Fruit fly (Drosophila melanogaster) whole organism: ENCODE data around the gene CG6236.
A peak's percentile ranks its signal among the peaks of the same experiment; 100 is the strongest.

Experiments used
- CG8478 ChIP-seq: fragments of >200 bp; optimal IDR thresholded peaks from 2 replicates; lab custom pipeline; 2018; ENCODE audit warnings: inconsistent platforms
- Dll ChIP-seq: fragments of >200 bp; optimal IDR thresholded peaks from 2 replicates; lab custom pipeline; 2017
- EcR ChIP-seq, 2 experiments: fragments of >200 bp; optimal IDR thresholded peaks; 2 replicates each; lab custom pipeline; 2017; ENCODE audit warnings: missing biosample characterization in 2 of 2, missing genetic modification characterization in 2 of 2, missing genetic modification reagents in 2 of 2
- pan ChIP-seq: fragments of >200 bp; optimal IDR thresholded peaks from 2 replicates; lab custom pipeline; 2017
- psq ChIP-seq: fragments of >200 bp; optimal IDR thresholded peaks from 2 replicates; lab custom pipeline; 2017
- usp ChIP-seq: fragments of >200 bp; optimal IDR thresholded peaks from 2 replicates; lab custom pipeline; 2017; ENCODE audit warnings: missing biosample characterization, missing genetic modification characterization, mixed read lengths

The CG6236 gene

dm6 chr3R:15350993-15351426 lies 22.9 kb upstream of the CG6236 start, which contains the start of the genes Trs33 and Tmtc4:
TSS of gene Trs33 (minus strand) at chr3R:15350995.
TSS of gene Tmtc4 (plus strand) at chr3R:15351225.
- TF ChIP-seq Dll (lab: Kevin White, UChicago) (no peak), EcR (GFP tag; optimal IDR thresholded peaks at IDR 0.05; lab: Kevin White, UChicago) (no peak), usp (GFP tag; lab: Kevin White, UChicago) (no peak), CG8478 (lab: Kevin White, UChicago) (no peak), pan (lab: Kevin White, UChicago) (no peak), psq (lab: Kevin White, UChicago) (no peak)

DNA sequence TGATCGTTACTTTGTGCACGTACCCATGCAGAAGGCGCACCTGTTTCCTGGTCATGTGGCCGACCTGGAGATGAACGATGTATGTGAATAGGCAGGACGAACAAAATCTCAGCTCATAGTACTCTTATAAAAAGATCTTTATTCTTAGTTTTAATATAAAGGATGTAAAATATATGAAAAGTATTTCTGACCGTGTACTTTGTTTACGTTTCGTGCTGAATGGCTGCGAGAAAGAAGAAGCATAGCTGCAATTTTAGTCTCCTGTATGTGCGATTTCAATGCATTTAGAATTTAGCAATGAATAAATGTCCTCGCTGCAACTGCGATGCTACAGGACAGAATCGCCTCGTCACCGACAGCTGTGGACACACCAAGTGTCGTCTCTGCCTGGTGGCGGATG lies 19.8 kb upstream of the CG6236 start, which contains the start of the genes CG42726 and CG42727:
CG42726 (plus strand) TSS at position 227 of the 400 bp plus-strand sequence.
CG42727 (plus strand) TSS at position 227 of the 400 bp plus-strand sequence.
- TF ChIP-seq Dll (lab: Kevin White, UChicago) (no peak), psq (lab: Kevin White, UChicago) (no peak), usp (GFP tag; lab: Kevin White, UChicago) (no peak), pan (lab: Kevin White, UChicago) (no peak), EcR (GFP tag; optimal IDR thresholded peaks at IDR 0.05; lab: Kevin White, UChicago) (no peak), CG8478 (lab: Kevin White, UChicago) (no peak)

DNA sequence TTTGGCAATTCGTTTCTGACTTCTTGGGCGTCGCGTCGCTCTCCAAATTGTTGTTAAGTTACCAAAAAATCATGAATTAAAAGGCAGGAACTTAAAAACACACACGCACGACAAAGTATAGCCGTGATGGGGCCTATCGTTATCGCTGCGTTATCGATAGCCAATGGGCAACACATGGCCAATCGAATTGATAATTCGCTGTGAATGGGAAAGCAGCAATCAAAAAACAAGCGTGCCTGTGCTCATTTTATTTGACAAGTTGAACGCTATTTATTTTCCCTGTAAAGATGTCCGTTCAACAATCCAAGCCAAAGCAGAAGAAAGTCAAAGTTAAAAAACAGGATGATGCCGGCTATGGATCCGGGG lies 17.9 kb upstream of the CG6236 start, which contains the start of the genes Surf4 and CG31301:
Surf4 (minus strand) TSS at position 159 of the 366 bp plus-strand sequence.
CG31301 (plus strand) TSS at position 188 of the 366 bp plus-strand sequence.
- TF ChIP-seq EcR (GFP tag; optimal IDR thresholded peaks at IDR 0.05; lab: Kevin White, UChicago) = no peak
- TF ChIP-seq usp (GFP tag; lab: Kevin White, UChicago) = no peak
- no peak for TF ChIP-seq Dll (lab: Kevin White, UChicago)
- TF ChIP-seq psq (lab: Kevin White, UChicago) = no peak
- no peak for TF ChIP-seq pan (lab: Kevin White, UChicago)
- no peak for TF ChIP-seq CG8478 (lab: Kevin White, UChicago)

- TF ChIP-seq psq (lab: Kevin White, UChicago) = no peak
- TF ChIP-seq EcR (GFP tag; optimal IDR thresholded peaks at IDR 0.05; lab: Kevin White, UChicago) = no peak
- no peak for TF ChIP-seq usp (GFP tag; lab: Kevin White, UChicago)
- TF ChIP-seq Dll (lab: Kevin White, UChicago) = no peak
- no peak for TF ChIP-seq pan (lab: Kevin White, UChicago)
- TF ChIP-seq CG8478 (lab: Kevin White, UChicago) = no peak
These were observed 17.3 kb upstream of the CG6236 start for dm6 chr3R:15345198-15346017.

DNA sequence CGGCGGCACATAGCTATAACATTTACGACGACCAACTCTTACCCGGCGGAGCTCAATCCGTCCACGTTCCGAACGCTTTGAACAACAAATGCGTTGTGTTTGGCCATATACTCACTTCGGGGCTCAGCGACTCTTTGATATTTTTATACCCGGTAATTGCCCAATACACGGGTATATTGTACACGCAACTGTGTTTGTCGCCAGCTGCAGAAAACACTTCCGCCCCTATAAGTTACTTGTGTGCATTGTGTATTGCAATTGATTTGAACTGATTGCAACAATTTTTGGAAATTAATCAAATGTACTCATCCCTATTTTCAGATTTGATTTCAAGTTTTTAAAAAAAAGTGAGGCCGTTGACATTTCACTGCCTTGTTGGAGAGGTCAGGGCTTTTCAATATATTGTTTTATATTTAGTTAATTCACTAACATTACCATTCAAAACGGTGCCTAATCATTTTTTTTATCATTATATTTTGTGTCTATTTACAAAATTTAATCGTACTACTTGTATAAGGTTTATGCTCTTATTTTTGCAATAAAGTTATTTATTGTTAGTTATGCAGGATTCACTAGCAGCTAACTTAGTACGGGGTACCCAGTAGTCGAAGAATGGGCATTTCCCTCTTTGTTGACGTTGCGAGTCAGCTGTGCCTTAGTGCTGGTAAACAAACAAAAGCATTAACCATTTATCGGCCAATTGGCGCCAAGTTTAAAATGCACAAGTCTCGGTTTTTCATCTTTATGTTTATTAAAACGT lies 15.0 kb upstream of the CG6236 start, which contains the start of gene Nagk:
Nagk (minus strand) TSS at position 331 of the 760 bp plus-strand sequence.
- TF ChIP-seq pan (lab: Kevin White, UChicago) (peak; percentile 96), usp (GFP tag; lab: Kevin White, UChicago) (no peak), psq (lab: Kevin White, UChicago) (no peak), CG8478 (lab: Kevin White, UChicago) (no peak)

DNA sequence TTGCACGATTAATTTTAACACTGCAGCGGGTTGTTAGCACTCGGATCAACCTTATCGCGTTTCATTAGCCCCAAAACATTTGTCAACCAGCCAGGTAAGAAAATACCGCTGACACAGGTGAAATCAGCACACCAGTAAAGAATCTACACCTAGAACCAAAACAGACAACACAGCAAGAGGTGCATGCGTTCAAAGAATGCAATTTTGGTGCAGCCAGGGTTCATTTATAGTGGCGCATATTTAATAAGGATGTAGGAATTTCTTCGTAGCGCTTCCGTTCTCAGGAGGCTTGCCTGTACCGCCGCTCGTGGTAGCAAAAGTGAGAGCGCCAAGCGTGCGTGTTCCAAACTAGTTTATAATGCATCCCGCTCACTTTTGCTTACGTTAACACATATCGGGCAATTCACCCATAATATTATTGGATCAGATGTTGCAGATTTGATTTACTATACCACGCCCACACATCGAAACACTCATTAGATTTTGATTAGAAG lies 14.4 kb upstream of the CG6236 start:
- TF ChIP-seq pan (lab: Kevin White, UChicago) = no peak
- no peak for TF ChIP-seq EcR (GFP tag; optimal IDR thresholded peaks at IDR 0.05; lab: Kevin White, UChicago)
- TF ChIP-seq usp (GFP tag; lab: Kevin White, UChicago) = no peak
- TF ChIP-seq CG8478 (lab: Kevin White, UChicago) = no peak
- no peak for TF ChIP-seq psq (lab: Kevin White, UChicago)
- no peak for TF ChIP-seq Dll (lab: Kevin White, UChicago)

dm6 chr3R:15340052-15340732 lies 12.1 kb upstream of the CG6236 start, which contains the start of gene SerRS-m:
TSS of gene SerRS-m (plus strand) at chr3R:15340667.
- TF ChIP-seq CG8478 (lab: Kevin White, UChicago) = no peak
- TF ChIP-seq usp (GFP tag; lab: Kevin White, UChicago) = no peak
- no peak for TF ChIP-seq Dll (lab: Kevin White, UChicago)

DNA sequence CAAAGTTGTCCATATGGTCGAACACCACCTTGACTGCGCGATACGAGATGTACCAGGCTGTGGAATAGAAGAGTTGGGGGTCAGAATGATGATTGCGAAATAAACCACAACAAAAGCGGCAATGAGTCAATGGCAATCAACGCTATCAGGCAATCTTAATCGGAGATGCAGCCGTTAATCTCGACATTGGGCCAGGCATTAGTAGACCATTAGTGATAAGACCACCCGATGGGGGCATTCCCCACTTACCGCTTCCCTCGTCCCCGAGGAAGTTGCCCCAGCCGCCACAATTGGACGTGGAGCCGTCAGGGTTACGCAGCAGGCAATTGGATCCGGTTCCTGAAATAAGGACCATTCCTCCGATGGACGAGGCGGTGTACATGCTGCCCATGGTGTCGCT lies 11.0 kb upstream of the CG6236 start:
- TF ChIP-seq CG8478 (lab: Kevin White, UChicago) (no peak), psq (lab: Kevin White, UChicago) (no peak)

dm6 chr3R:15332994-15333393 lies 4.9 kb upstream of the CG6236 start, which contains the start of the genes Fkbp39 and Cyfip:
TSS of gene Fkbp39 (minus strand) at chr3R:15333133.
TSS of gene Cyfip (plus strand) at chr3R:15333266.
- TF ChIP-seq EcR (GFP tag; optimal IDR thresholded peaks at IDR 0.05; lab: Kevin White, UChicago) = no peak
- TF ChIP-seq Dll (lab: Kevin White, UChicago) = no peak
- no peak for TF ChIP-seq psq (lab: Kevin White, UChicago)
- TF ChIP-seq pan (lab: Kevin White, UChicago) = no peak
- no peak for TF ChIP-seq usp (GFP tag; lab: Kevin White, UChicago)
- TF ChIP-seq CG8478 (lab: Kevin White, UChicago) = no peak

DNA sequence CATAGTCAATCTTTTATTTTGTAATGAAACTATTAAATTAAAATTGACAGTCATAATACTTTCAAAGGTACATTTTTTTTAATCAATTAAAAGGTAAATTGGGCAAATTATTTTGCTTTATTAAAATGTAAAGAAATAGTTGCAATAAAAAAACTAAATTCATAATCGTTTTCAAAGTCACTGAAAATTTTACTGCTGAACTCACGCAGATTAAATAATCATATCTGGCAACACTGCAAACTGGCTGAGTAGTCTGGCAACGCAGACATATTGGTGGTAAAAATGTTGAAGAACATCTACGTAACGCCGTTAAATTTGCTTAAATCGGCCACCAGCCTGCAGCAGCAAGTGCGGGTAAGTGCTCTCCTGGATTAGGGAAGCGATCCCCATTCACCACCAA lies 2.4 kb upstream of the CG6236 start, which contains the start of gene mRpL9:
mRpL9 (plus strand) TSS at position 267 of the 400 bp plus-strand sequence.
- TF ChIP-seq psq (lab: Kevin White, UChicago) = no peak
- TF ChIP-seq CG8478 (lab: Kevin White, UChicago) = no peak
- no peak for TF ChIP-seq usp (GFP tag; lab: Kevin White, UChicago)
- no peak for TF ChIP-seq pan (lab: Kevin White, UChicago)
- TF ChIP-seq Dll (lab: Kevin White, UChicago) = no peak
- TF ChIP-seq EcR (GFP tag; optimal IDR thresholded peaks at IDR 0.05; lab: Kevin White, UChicago) = no peak
